2 fruit fly cellular contexts compared by ENCODE assay signal in the genomic region with DNA sequence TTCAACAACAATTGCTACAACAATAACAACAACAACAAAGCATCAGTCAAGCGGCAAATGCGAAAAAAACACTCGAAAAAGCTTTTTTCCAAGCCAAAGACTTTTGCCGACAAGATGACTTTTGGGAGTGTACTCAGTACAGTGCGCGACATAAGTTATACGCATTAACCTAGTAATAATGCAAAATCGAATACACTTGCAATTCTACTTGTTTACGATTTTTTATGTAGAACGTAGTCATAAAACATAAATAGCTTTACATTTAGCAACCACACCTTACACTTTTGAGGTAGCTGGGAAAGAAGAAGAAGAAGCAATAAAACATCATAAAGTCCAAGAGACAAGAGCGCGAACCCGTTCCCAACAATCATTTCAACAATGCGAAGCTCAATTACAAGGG.
TF ChIP-seq lines count a peak whose summit lies in the region.

No protein-coding gene starts in this region.

TF ChIP-seq in whole organism, embryonic, 481 proteins besides CTCF, POLR2A, EP300 and RAD21 (continued from another document):
- TF ChIP-seq ATbp (GFP tag; optimal IDR thresholded peaks at IDR 0.05; lab: Kevin White, UChicago) (no peak), gt (GFP tag; IDR thresholded peaks at IDR 0.05; lab: Robert Waterston, UW) (no peak), CG18262 (tag; optimal IDR thresholded peaks at IDR 0.05; lab: Kevin White, UChicago) (peak; percentile 12), inv (GFP tag; IDR thresholded peaks at IDR 0.05; lab: Robert Waterston, UW; ENCODE audit: partially characterized antibody) (no peak), CG11085 (GFP tag; IDR thresholded peaks at IDR 0.05; lab: Robert Waterston, UW) (no peak), Elba2 (GFP tag; optimal IDR thresholded peaks at IDR 0.05; lab: Kevin White, UChicago) (no peak), CG11504 (tag; optimal IDR thresholded peaks at IDR 0.05; lab: Kevin White, UChicago) (peak; percentile 34), unpg (GFP tag; optimal IDR thresholded peaks at IDR 0.05; lab: Kevin White, UChicago) (peak; percentile 3), ind (GFP tag; optimal IDR thresholded peaks at IDR 0.05; lab: Kevin White, UChicago) (peak; percentile 16), Gsc (GFP tag; IDR thresholded peaks at IDR 0.05; lab: Robert Waterston, UW) (no peak), CG7839 (tag; optimal IDR thresholded peaks at IDR 0.05; lab: Kevin White, UChicago) (peak; percentile 0), gem (tag; optimal IDR thresholded peaks at IDR 0.05; lab: Kevin White, UChicago) (peak; percentile 9), CG18599 (GFP tag; optimal IDR thresholded peaks at IDR 0.05; lab: Kevin White, UChicago) (peak; percentile 8), slbo (GFP tag; IDR thresholded peaks at IDR 0.05; lab: Robert Waterston, UW) (0 out of 2 replicates have a peak, but pooled peaks have one; percentile 22), vvl (GFP tag; IDR thresholded peaks at IDR 0.05; lab: Robert Waterston, UW) (0 out of 2 replicates have a peak, but pooled peaks have one; percentile 20), CG16779 (GFP tag; IDR thresholded peaks at IDR 0.05; lab: Robert Waterston, UW) (no peak), CG2120 (GFP tag; optimal IDR thresholded peaks at IDR 0.05; lab: Kevin White, UChicago) (peak; percentile 21), CG11695 (GFP tag; IDR thresholded peaks at IDR 0.05; lab: Robert Waterston, UW) (peak; percentile 77), CG6175 (GFP tag; IDR thresholded peaks at IDR 0.05; lab: Robert Waterston, UW) (no peak), ato (GFP tag; IDR thresholded peaks at IDR 0.05; lab: Robert Waterston, UW; ENCODE audit: partially characterized antibody) (no peak), CG10431 (GFP tag; optimal IDR thresholded peaks at IDR 0.05; lab: Kevin White, UChicago) (no peak), CG17359 (tag; optimal IDR thresholded peaks at IDR 0.05; lab: Kevin White, UChicago) (no peak), fd96Cb (tag; optimal IDR thresholded peaks at IDR 0.05; lab: Kevin White, UChicago) (no peak), Dll (GFP tag; IDR thresholded peaks at IDR 0.05; lab: Robert Waterston, UW; ENCODE audit: partially characterized antibody) (no peak), dysf (GFP tag; IDR thresholded peaks at IDR 0.05; lab: Robert Waterston, UW) (peak; percentile 56), pita (GFP tag; optimal IDR thresholded peaks at IDR 0.05; lab: Kevin White, UChicago) (no peak), slp2 (GFP tag; optimal IDR thresholded peaks at IDR 0.05; lab: Kevin White, UChicago) (no peak), D (optimal IDR thresholded peaks at IDR 0.05; lab: Kevin White, UChicago) (no peak), D (GFP tag; optimal IDR thresholded peaks at IDR 0.05; lab: Kevin White, UChicago) (peak; percentile 7), scrt (GFP tag; optimal IDR thresholded peaks at IDR 0.05; lab: Kevin White, UChicago) (no peak), dmrt99B (tag; optimal IDR thresholded peaks at IDR 0.05; lab: Kevin White, UChicago) (peak; percentile 22), yki (optimal IDR thresholded peaks at IDR 0.05; lab: Kevin White, UChicago) (no peak), Tbp (GFP tag; optimal IDR thresholded peaks at IDR 0.05; lab: Kevin White, UChicago) (no peak), gro (GFP tag; optimal IDR thresholded peaks at IDR 0.05; lab: Kevin White, UChicago) (no peak), HLH54F (GFP tag; optimal IDR thresholded peaks at IDR 0.05; lab: Kevin White, UChicago) (no peak), ttk (GFP tag; IDR thresholded peaks at IDR 0.05; lab: Robert Waterston, UW) (peak; percentile 41; the same call in 1 of the 2 replicates), CG14441 (GFP tag; IDR thresholded peaks at IDR 0.05; lab: Robert Waterston, UW) (0 out of 2 replicates have a peak, but pooled peaks have one; percentile 5), nmo (GFP tag; optimal IDR thresholded peaks at IDR 0.05; lab: Kevin White, UChicago) (no peak), CG10543 (GFP tag; optimal IDR thresholded peaks at IDR 0.05; lab: Kevin White, UChicago) (no peak), CG11456 (GFP tag; IDR thresholded peaks at IDR 0.05; lab: Robert Waterston, UW) (no peak), CG1832 (GFP tag; optimal IDR thresholded peaks at IDR 0.05; lab: Kevin White, UChicago) (no peak), usp (GFP tag; optimal IDR thresholded peaks at IDR 0.05; lab: Kevin White, UChicago) (no peak), nom (GFP tag; optimal IDR thresholded peaks at IDR 0.05; lab: Kevin White, UChicago) (peak; percentile 3), Med (GFP tag; lab: Kevin White, UChicago) (peak; percentile 71), Rfx (GFP tag; IDR thresholded peaks at IDR 0.05; lab: Robert Waterston, UW) (peak; percentile 36; the same call in 1 of the 2 replicates), zfh2 (GFP tag; optimal IDR thresholded peaks at IDR 0.05; lab: Kevin White, UChicago) (no peak), ci (GFP tag; IDR thresholded peaks at IDR 0.05; lab: Robert Waterston, UW) (no peak), toy (GFP tag; IDR thresholded peaks at IDR 0.05; lab: Robert Waterston, UW) (no peak), dm (GFP tag; optimal IDR thresholded peaks at IDR 0.05; lab: Kevin White, UChicago) (no peak), sens (GFP tag; lab: Kevin White, UChicago) (peak; percentile 28), Aef1 (GFP tag; IDR thresholded peaks at IDR 0.05; lab: Robert Waterston, UW) (no peak), CG8290 (GFP tag; optimal IDR thresholded peaks at IDR 0.05; lab: Kevin White, UChicago) (no peak), CG8290 (tag; optimal IDR thresholded peaks at IDR 0.05; lab: Kevin White, UChicago) (peak in 1 of 2 experiments; percentile 50), CG4404 (GFP tag; IDR thresholded peaks at IDR 0.05; lab: Robert Waterston, UW) (no peak), jigr1 (GFP tag; IDR thresholded peaks at IDR 0.05; lab: Robert Waterston, UW) (peak; percentile 26; the same call in 1 of the 3 replicates), CG4360 (GFP tag; IDR thresholded peaks at IDR 0.05; lab: Robert Waterston, UW) (no peak), br (optimal IDR thresholded peaks at IDR 0.05; lab: Kevin White, UChicago) (no peak), CG2202 (tag; optimal IDR thresholded peaks at IDR 0.05; lab: Kevin White, UChicago) (no peak), Sox102F (GFP tag; optimal IDR thresholded peaks at IDR 0.05; lab: Kevin White, UChicago) (peak; percentile 28), unc-4 (GFP tag; IDR thresholded peaks at IDR 0.05; lab: Robert Waterston, UW; ENCODE audit: partially characterized antibody) (no peak), CG18764 (GFP tag; optimal IDR thresholded peaks at IDR 0.05; lab: Kevin White, UChicago) (no peak)

TF ChIP-seq in whole organism, prepupa, 60 proteins besides CTCF, POLR2A, EP300 and RAD21 (continued from another document):
- TF ChIP-seq lz (GFP tag; optimal IDR thresholded peaks at IDR 0.05; lab: Kevin White, UChicago), result peak; percentile 66
- TF ChIP-seq Smox (GFP tag; optimal IDR thresholded peaks at IDR 0.05; lab: Kevin White, UChicago), result peak; percentile 72
- TF ChIP-seq topi (GFP tag; optimal IDR thresholded peaks at IDR 0.05; lab: Kevin White, UChicago), result peak; percentile 82
- peak; percentile 64 for TF ChIP-seq CG15336 (GFP tag; IDR thresholded peaks at IDR 0.05; lab: Robert Waterston, UW)
- peak; percentile 52 for TF ChIP-seq CG8319 (GFP tag; optimal IDR thresholded peaks at IDR 0.05; lab: Kevin White, UChicago)
- TF ChIP-seq CG11902 (GFP tag; optimal IDR thresholded peaks at IDR 0.05; lab: Kevin White, UChicago), result peak; percentile 48
- peak; percentile 2 for TF ChIP-seq Blimp-1 (GFP tag; optimal IDR thresholded peaks at IDR 0.05; lab: Kevin White, UChicago)
- peak; percentile 70 for TF ChIP-seq Sox102F (GFP tag; optimal IDR thresholded peaks at IDR 0.05; lab: Kevin White, UChicago)
- TF ChIP-seq CG11762 (GFP tag; optimal IDR thresholded peaks at IDR 0.05; lab: Kevin White, UChicago; ENCODE audit: insufficient read depth), result peak; percentile 39
- no peak for TF ChIP-seq CG8119 (GFP tag; IDR thresholded peaks at IDR 0.05; lab: Robert Waterston, UW)
- TF ChIP-seq pdm3 (GFP tag; optimal IDR thresholded peaks at IDR 0.05; lab: Kevin White, UChicago), result peak; percentile 72
- peak; percentile 72 for TF ChIP-seq CG31627 (GFP tag; optimal IDR thresholded peaks at IDR 0.05; lab: Kevin White, UChicago)
- peak; percentile 64 for TF ChIP-seq acj6 (GFP tag; optimal IDR thresholded peaks at IDR 0.05; lab: Kevin White, UChicago)
- TF ChIP-seq CG6163 (GFP tag; IDR thresholded peaks at IDR 0.05; lab: Robert Waterston, UW), result peak; percentile 76; the same call in 2 of the 3 replicates
- TF ChIP-seq esn (GFP tag; optimal IDR thresholded peaks at IDR 0.05; lab: Kevin White, UChicago), result peak; percentile 78
- TF ChIP-seq cyc (GFP tag; optimal IDR thresholded peaks at IDR 0.05; lab: Kevin White, UChicago), result peak; percentile 72
- no peak for TF ChIP-seq CG16779 (tag; optimal IDR thresholded peaks at IDR 0.05; lab: Kevin White, UChicago)
- TF ChIP-seq eg (GFP tag; IDR thresholded peaks at IDR 0.05; lab: Robert Waterston, UW), result peak; percentile 75
- TF ChIP-seq OdsH (GFP tag; optimal IDR thresholded peaks at IDR 0.05; lab: Kevin White, UChicago), result peak; percentile 68
- TF ChIP-seq CG34406 (GFP tag; optimal IDR thresholded peaks at IDR 0.05; lab: Kevin White, UChicago), result peak; percentile 64
- peak; percentile 28 for TF ChIP-seq CG6854 (GFP tag; optimal IDR thresholded peaks at IDR 0.05; lab: Kevin White, UChicago)
- TF ChIP-seq CG4318 (GFP tag; optimal IDR thresholded peaks at IDR 0.05; lab: Kevin White, UChicago), result peak; percentile 26
- TF ChIP-seq CG1621 (tag; optimal IDR thresholded peaks at IDR 0.05; lab: Kevin White, UChicago), result peak; percentile 23
- no peak for TF ChIP-seq Lpt (GFP tag; optimal IDR thresholded peaks at IDR 0.05; lab: Kevin White, UChicago)
- TF ChIP-seq fkh (GFP tag; optimal IDR thresholded peaks at IDR 0.05; lab: Kevin White, UChicago), result no peak
- peak; percentile 71 for TF ChIP-seq CG8632 (GFP tag; optimal IDR thresholded peaks at IDR 0.05; lab: Kevin White, UChicago)
- TF ChIP-seq dac (GFP tag; optimal IDR thresholded peaks at IDR 0.05; lab: Kevin White, UChicago), result no peak
- peak; percentile 51 for TF ChIP-seq Gug (GFP tag; IDR thresholded peaks at IDR 0.05; lab: Robert Waterston, UW)
- peak; percentile 49 for TF ChIP-seq achi (GFP tag; optimal IDR thresholded peaks at IDR 0.05; lab: Kevin White, UChicago)
- peak; percentile 52 for TF ChIP-seq Eip75B (GFP tag; optimal IDR thresholded peaks at IDR 0.05; lab: Kevin White, UChicago)
- peak; percentile 63 for TF ChIP-seq Hr4 (GFP tag; optimal IDR thresholded peaks at IDR 0.05; lab: Kevin White, UChicago)
- TF ChIP-seq salr (GFP tag; optimal IDR thresholded peaks at IDR 0.05; lab: Kevin White, UChicago), result no peak
- TF ChIP-seq CG6808 (GFP tag; optimal IDR thresholded peaks at IDR 0.05; lab: Kevin White, UChicago), result peak; percentile 24
- peak; percentile 57 for TF ChIP-seq Ets21C (GFP tag; optimal IDR thresholded peaks at IDR 0.05; lab: Kevin White, UChicago)
- peak; percentile 39 for TF ChIP-seq dsx (GFP tag; optimal IDR thresholded peaks at IDR 0.05; lab: Kevin White, UChicago; ENCODE audit: poor library complexity, severe bottlenecking)
- peak; percentile 76 for TF ChIP-seq Hr39 (GFP tag; optimal IDR thresholded peaks at IDR 0.05; lab: Kevin White, UChicago)
- peak; percentile 45 for TF ChIP-seq Sox15 (GFP tag; optimal IDR thresholded peaks at IDR 0.05; lab: Kevin White, UChicago)
